Fruit fly (Drosophila melanogaster): ENCODE data around the gene CG17167.

The CG17167 gene

dm6 chrX:23071237-23071688, 3.2 kb downstream of the CG17167 start (continued):
- TF ChIP-seq esn (GFP tag; optimal IDR thresholded peaks at IDR 0.05) (peak; percentile 56), CG7368 (GFP tag; optimal IDR thresholded peaks at IDR 0.05) (no peak), CG32006 (GFP tag; optimal IDR thresholded peaks at IDR 0.05) (peak; percentile 81), fd85E (GFP tag; optimal IDR thresholded peaks at IDR 0.05) (no peak), achi (GFP tag; optimal IDR thresholded peaks at IDR 0.05) (peak; percentile 60), Ets21C (GFP tag; optimal IDR thresholded peaks at IDR 0.05) (no peak), CG8632 (GFP tag; optimal IDR thresholded peaks at IDR 0.05) (peak; percentile 49), eg (GFP tag; IDR thresholded peaks at IDR 0.05) (no peak), CG6808 (GFP tag; optimal IDR thresholded peaks at IDR 0.05) (peak; percentile 11), Eip93F (GFP tag; optimal IDR thresholded peaks at IDR 0.05) (no peak), spab (GFP tag; optimal IDR thresholded peaks at IDR 0.05) (peak; percentile 9), Met (GFP tag; optimal IDR thresholded peaks at IDR 0.05) (peak; percentile 54), CG3032 (tag; optimal IDR thresholded peaks at IDR 0.05) (peak; percentile 43), CG10631 (GFP tag; optimal IDR thresholded peaks at IDR 0.05) (peak; percentile 64), OdsH (GFP tag; optimal IDR thresholded peaks at IDR 0.05) (peak; percentile 54), Smox (GFP tag; optimal IDR thresholded peaks at IDR 0.05) (peak; percentile 43), CG11762 (GFP tag; optimal IDR thresholded peaks at IDR 0.05; ENCODE audit: insufficient read depth) (peak; percentile 6), Sox14 (GFP tag; optimal IDR thresholded peaks at IDR 0.05) (peak; percentile 14), acj6 (GFP tag; optimal IDR thresholded peaks at IDR 0.05) (peak; percentile 49), CG11902 (GFP tag; optimal IDR thresholded peaks at IDR 0.05) (peak; percentile 28), Hr39 (GFP tag; optimal IDR thresholded peaks at IDR 0.05) (peak; percentile 31), CG6163 (GFP tag; IDR thresholded peaks at IDR 0.05) (no peak), Sox102F (GFP tag; optimal IDR thresholded peaks at IDR 0.05) (peak; percentile 25)

- TF ChIP-seq CG8319 (GFP tag; optimal IDR thresholded peaks at IDR 0.05) (no peak), vri (GFP tag; optimal IDR thresholded peaks at IDR 0.05) (peak; percentile 1), CG3919 (GFP tag; optimal IDR thresholded peaks at IDR 0.05) (no peak), fkh (GFP tag; optimal IDR thresholded peaks at IDR 0.05) (no peak)
Observed at dm6 chrX:23073402-23073801, 5.3 kb downstream of the CG17167 start.

dm6 chrX:23082407-23082905, 14.4 kb downstream of the CG17167 start, which contains the start of the genes CG17163 and CG17168:
Gene CG17163 (minus strand): TSS chrX:23082709.
Gene CG17168 (plus strand): TSS chrX:23082738.
- TF ChIP-seq vri (GFP tag; optimal IDR thresholded peaks at IDR 0.05) (no peak), Met (GFP tag; optimal IDR thresholded peaks at IDR 0.05) (no peak), Gug (GFP tag; IDR thresholded peaks at IDR 0.05) (no peak)

dm6 chrX:23084372-23084771, 16.3 kb downstream of the CG17167 start, which contains the start of gene CG17169:
Gene CG17169 (plus strand): TSS chrX:23084672.
- TF ChIP-seq Hr4 (GFP tag; optimal IDR thresholded peaks at IDR 0.05) (no peak), CG16779 (tag; optimal IDR thresholded peaks at IDR 0.05) (no peak), Sox15 (GFP tag; optimal IDR thresholded peaks at IDR 0.05) (no peak), ss (GFP tag; optimal IDR thresholded peaks at IDR 0.05) (no peak), CG3919 (GFP tag; optimal IDR thresholded peaks at IDR 0.05) (no peak), Ets21C (GFP tag; optimal IDR thresholded peaks at IDR 0.05) (no peak), Met (GFP tag; optimal IDR thresholded peaks at IDR 0.05) (no peak), Smox (GFP tag; optimal IDR thresholded peaks at IDR 0.05) (no peak), Gug (GFP tag; IDR thresholded peaks at IDR 0.05) (no peak), Ets96B (tag; optimal IDR thresholded peaks at IDR 0.05) (no peak), CG10631 (GFP tag; optimal IDR thresholded peaks at IDR 0.05) (no peak), acj6 (GFP tag; optimal IDR thresholded peaks at IDR 0.05) (no peak), CG31627 (GFP tag; optimal IDR thresholded peaks at IDR 0.05) (no peak), Hr38 (GFP tag; optimal IDR thresholded peaks at IDR 0.05) (no peak), CG3032 (tag; optimal IDR thresholded peaks at IDR 0.05) (no peak), CG6792 (GFP tag; optimal IDR thresholded peaks at IDR 0.05) (no peak), Blimp-1 (GFP tag; optimal IDR thresholded peaks at IDR 0.05) (no peak)
